Fruit fly (Drosophila melanogaster) whole organism, embryonic: ENCODE data around the gene zf30C.

Experiments used
- BEAF-32 ChIP-seq: fragments of 200-800 bp; sonication (Bioruptor generic); optimal IDR thresholded peaks from 3 replicates; lab custom pipeline; 2017; ENCODE audit warnings: missing biosample characterization, missing genetic modification characterization, mild to moderate bottlenecking, moderate library complexity, missing genetic modification reagents
- Bteb2 ChIP-seq: fragments of 200-800 bp; sonication (Bioruptor generic); optimal IDR thresholded peaks from 2 replicates; lab custom pipeline; 2016; ENCODE audit warnings: missing biosample characterization, missing genetic modification characterization
- CG10321 ChIP-seq: fragments of 200-800 bp; sonication (Bioruptor generic); IDR thresholded peaks from 2 replicates; pipeline ENCODE4 v1.3.6; 2022; ENCODE audit warnings: missing biosample characterization, missing genetic modification characterization
- CG12391 ChIP-seq: fragments of 200-800 bp; sonication (Bioruptor generic); optimal IDR thresholded peaks from 3 replicates; lab custom pipeline; 2018; ENCODE audit warnings: missing biosample characterization, mild to moderate bottlenecking, missing genetic modification characterization, moderate library complexity
- CG12769 ChIP-seq: fragments of 200-800 bp; sonication (Bioruptor generic); optimal IDR thresholded peaks from 2 replicates; lab custom pipeline; 2019; ENCODE audit warnings: missing biosample characterization, mild to moderate bottlenecking, missing genetic modification characterization, moderate library complexity
- CG14965 ChIP-seq: fragments of 200-800 bp; sonication (Bioruptor generic); optimal IDR thresholded peaks from 2 replicates; lab custom pipeline; 2016; ENCODE audit warnings: missing biosample characterization, missing genetic modification characterization, borderline replicate concordance
- CG1529 ChIP-seq: fragments of 200-800 bp; sonication (Bioruptor generic); optimal IDR thresholded peaks from 3 replicates; lab custom pipeline; 2018; ENCODE audit warnings: missing biosample characterization, missing genetic modification characterization
- CG1603 ChIP-seq: fragments of 200-800 bp; sonication (Bioruptor generic); optimal IDR thresholded peaks from 2 replicates; lab custom pipeline; 2019; ENCODE audit warnings: missing biosample characterization, mild to moderate bottlenecking, missing genetic modification characterization, moderate library complexity
- CG30020 ChIP-seq: fragments of 200-800 bp; optimal IDR thresholded peaks from 2 replicates; lab custom pipeline; 2019; ENCODE audit warnings: missing biosample characterization, mild to moderate bottlenecking, missing genetic modification characterization, moderate library complexity
- CG30403 ChIP-seq: fragments of 200-800 bp; sonication (Bioruptor generic); optimal IDR thresholded peaks from 3 replicates; lab custom pipeline; 2016; ENCODE audit warnings: missing biosample characterization, missing genetic modification characterization
- CG4328 ChIP-seq: fragments of 200-800 bp; sonication (Bioruptor generic); optimal IDR thresholded peaks from 3 replicates; lab custom pipeline; 2017; ENCODE audit warnings: missing biosample characterization, missing genetic modification reagents, missing genetic modification characterization
- CG4617 ChIP-seq: fragments of 200-800 bp; sonication (Bioruptor generic); optimal IDR thresholded peaks from 3 replicates; lab custom pipeline; 2016; ENCODE audit warnings: missing biosample characterization, missing genetic modification characterization, borderline replicate concordance
- CG4820 ChIP-seq: fragments of 200-800 bp; sonication (Bioruptor generic); optimal IDR thresholded peaks from 3 replicates; lab custom pipeline; 2016; ENCODE audit warnings: missing biosample characterization, missing genetic modification characterization
- CG6683 ChIP-seq: fragments of 200-800 bp; sonication (Bioruptor generic); optimal IDR thresholded peaks from 2 replicates; lab custom pipeline; 2017; ENCODE audit warnings: missing biosample characterization, mild to moderate bottlenecking, missing genetic modification characterization, missing genetic modification reagents
- CG6791 ChIP-seq: fragments of 200-800 bp; sonication (Bioruptor generic); IDR thresholded peaks from 3 replicates; pipeline ENCODE4 v1.3.6; 2022; ENCODE audit warnings: missing biosample characterization, missing genetic modification characterization; ENCODE audit not compliant: partially characterized antibody
- CG7987 ChIP-seq: fragments of 200-800 bp; sonication (Bioruptor generic); optimal IDR thresholded peaks from 2 replicates; lab custom pipeline; 2018; ENCODE audit warnings: missing biosample characterization, mild to moderate bottlenecking, missing genetic modification characterization, moderate library complexity
- CG8281 ChIP-seq: fragments of 200-800 bp; sonication (Bioruptor generic); optimal IDR thresholded peaks from 2 replicates; lab custom pipeline; 2018; ENCODE audit warnings: missing biosample characterization, mild to moderate bottlenecking, missing genetic modification characterization, moderate library complexity
- CG9727 ChIP-seq: fragments of 200-800 bp; sonication (Bioruptor generic); optimal IDR thresholded peaks from 3 replicates; lab custom pipeline; 2017; ENCODE audit warnings: missing biosample characterization, mild to moderate bottlenecking, missing genetic modification characterization
- CG9876 ChIP-seq: fragments of 200-800 bp; sonication (Bioruptor generic); optimal IDR thresholded peaks from 2 replicates; lab custom pipeline; 2016; ENCODE audit warnings: missing biosample characterization, missing genetic modification characterization
- CHES-1-like ChIP-seq: fragments of 200-800 bp; sonication (Bioruptor generic); optimal IDR thresholded peaks from 2 replicates; lab custom pipeline; 2016; ENCODE audit warnings: missing biosample characterization, missing genetic modification characterization
- Dll ChIP-seq: fragments of 200-800 bp; sonication (Bioruptor generic); IDR thresholded peaks from 4 replicates; pipeline ENCODE4 v1.3.6; 2022; ENCODE audit warnings: missing biosample characterization, missing genetic modification characterization; ENCODE audit not compliant: partially characterized antibody
- Ets65A ChIP-seq: fragments of 200-800 bp; sonication (Bioruptor generic); peaks from one replicate; lab custom pipeline; 2016; ENCODE audit warnings: missing biosample characterization, missing genetic modification characterization
- H15 ChIP-seq: fragments of 200-800 bp; sonication (Bioruptor generic); IDR thresholded peaks from 3 replicates; pipeline ENCODE4 v1.3.6; 2022; ENCODE audit warnings: missing biosample characterization, missing genetic modification characterization
- Kr ChIP-seq: fragments of 200-800 bp; sonication (Bioruptor generic); optimal IDR thresholded peaks from 2 replicates; lab custom pipeline; 2017; ENCODE audit warnings: missing biosample characterization, mild to moderate bottlenecking, missing genetic modification characterization
- Lim3 ChIP-seq: fragments of 200-800 bp; sonication (Bioruptor generic); IDR thresholded peaks from 2 replicates; pipeline ENCODE4 v1.3.6; 2022; ENCODE audit warnings: missing biosample characterization, missing genetic modification characterization
- Med ChIP-seq: fragments of 200-800 bp; sonication (Bioruptor generic); peaks from one replicate; lab custom pipeline; 2016; ENCODE audit warnings: missing biosample characterization, missing genetic modification characterization, mild to moderate bottlenecking, inconsistent platforms, moderate library complexity
- Neu2 ChIP-seq: fragments of 200-800 bp; sonication (Bioruptor generic); optimal IDR thresholded peaks from 3 replicates; lab custom pipeline; 2016; ENCODE audit warnings: missing biosample characterization, missing genetic modification characterization, borderline replicate concordance
- NfI ChIP-seq: fragments of 200-800 bp; sonication (Bioruptor generic); optimal IDR thresholded peaks from 3 replicates; lab custom pipeline; 2018; ENCODE audit warnings: missing biosample characterization, mild to moderate bottlenecking, missing genetic modification characterization, moderate library complexity
- Opbp ChIP-seq: fragments of 200-800 bp; sonication (Bioruptor generic); IDR thresholded peaks from 3 replicates; pipeline ENCODE4 v1.3.6; 2022; ENCODE audit warnings: missing biosample characterization, missing genetic modification characterization; ENCODE audit not compliant: partially characterized antibody
- Spps ChIP-seq: fragments of 200-800 bp; sonication (Bioruptor generic); optimal IDR thresholded peaks from 2 replicates; lab custom pipeline; 2018; ENCODE audit warnings: missing biosample characterization, mild to moderate bottlenecking, missing genetic modification characterization
- Sry-δ ChIP-seq: fragments of 200-800 bp; sonication (Bioruptor generic); optimal IDR thresholded peaks from 2 replicates; lab custom pipeline; 2016; ENCODE audit warnings: missing biosample characterization, missing genetic modification characterization
- Usf ChIP-seq: fragments of 200-800 bp; sonication (Bioruptor generic); optimal IDR thresholded peaks from 2 replicates; lab custom pipeline; 2017; ENCODE audit warnings: missing genotype, missing biosample characterization, missing genetic modification characterization
- dysf ChIP-seq: fragments of 200-800 bp; sonication (Bioruptor generic); IDR thresholded peaks from 3 replicates; pipeline ENCODE4 v1.3.6; 2022; ENCODE audit warnings: missing biosample characterization, missing genetic modification characterization
- ems ChIP-seq: fragments of 200-800 bp; sonication (Bioruptor generic); optimal IDR thresholded peaks from 3 replicates; lab custom pipeline; 2016; ENCODE audit warnings: missing biosample characterization, missing genetic modification characterization
- gfzf ChIP-seq: fragments of 200-800 bp; sonication (Bioruptor generic); optimal IDR thresholded peaks from 2 replicates; lab custom pipeline; 2016; ENCODE audit warnings: missing biosample characterization, mild to moderate bottlenecking, missing genetic modification characterization, moderate library complexity
- lov ChIP-seq, 2 experiments: fragments of 200-800 bp in 1 of 2; fragments of >200 bp in 1 of 2; sonication (Bioruptor generic) in 1 of 2; IDR thresholded peaks in 1 of 2; optimal IDR thresholded peaks in 1 of 2; 2 replicates in 1 of 2; 3 replicates in 1 of 2; pipeline versions ENCODE4 v1.3.6 to Lab custom; 2017 to 2022; ENCODE audit warnings: missing biosample characterization in 1 of 2, missing genetic modification characterization in 1 of 2
- mirr ChIP-seq: fragments of 200-800 bp; sonication (Bioruptor generic); optimal IDR thresholded peaks from 3 replicates; lab custom pipeline; 2018; ENCODE audit warnings: missing biosample characterization, mild to moderate bottlenecking, missing genetic modification characterization
- nerfin-1 ChIP-seq: fragments of 200-800 bp; sonication (Bioruptor generic); optimal IDR thresholded peaks from 3 replicates; lab custom pipeline; 2019; ENCODE audit warnings: missing biosample characterization, mild to moderate bottlenecking, missing genetic modification characterization, moderate library complexity
- pho ChIP-seq: fragments of 200-800 bp; sonication (Bioruptor generic); optimal IDR thresholded peaks from 2 replicates; lab custom pipeline; 2016; ENCODE audit warnings: missing biosample characterization, missing genetic modification characterization
- pnt ChIP-seq: fragments of 200-800 bp; sonication (Bioruptor generic); optimal IDR thresholded peaks from 3 replicates; lab custom pipeline; 2016; ENCODE audit warnings: missing biosample characterization, missing genetic modification characterization
- row ChIP-seq: fragments of 200-800 bp; sonication (Bioruptor generic); IDR thresholded peaks from 3 replicates; pipeline ENCODE4 v1.3.6; 2022; ENCODE audit warnings: missing biosample characterization, missing genetic modification characterization
- sna ChIP-seq: fragments of 200-800 bp; sonication (Bioruptor generic); IDR thresholded peaks from 2 replicates; pipeline ENCODE4 v1.3.6; 2022; ENCODE audit warnings: missing biosample characterization, missing genetic modification characterization; ENCODE audit not compliant: partially characterized antibody
- sob ChIP-seq: fragments of 200-800 bp; sonication (Bioruptor generic); IDR thresholded peaks from 2 replicates; pipeline ENCODE4 v1.3.6; 2022; ENCODE audit warnings: missing biosample characterization, missing genetic modification characterization
- unc-4 ChIP-seq: fragments of 200-800 bp; sonication (Bioruptor generic); IDR thresholded peaks from 2 replicates; pipeline ENCODE4 v1.3.6; 2022; ENCODE audit warnings: missing biosample characterization, missing genetic modification characterization; ENCODE audit not compliant: partially characterized antibody
- vfl ChIP-seq: fragments of 200-800 bp; sonication (Bioruptor generic); optimal IDR thresholded peaks from 2 replicates; lab custom pipeline; 2016; ENCODE audit warnings: missing biosample characterization, missing genetic modification characterization
- wor ChIP-seq: fragments of 200-800 bp; sonication (Bioruptor generic); IDR thresholded peaks from 2 replicates; pipeline ENCODE4 v1.3.6; 2022; ENCODE audit warnings: missing biosample characterization, missing genetic modification characterization

The zf30C gene

DNA sequence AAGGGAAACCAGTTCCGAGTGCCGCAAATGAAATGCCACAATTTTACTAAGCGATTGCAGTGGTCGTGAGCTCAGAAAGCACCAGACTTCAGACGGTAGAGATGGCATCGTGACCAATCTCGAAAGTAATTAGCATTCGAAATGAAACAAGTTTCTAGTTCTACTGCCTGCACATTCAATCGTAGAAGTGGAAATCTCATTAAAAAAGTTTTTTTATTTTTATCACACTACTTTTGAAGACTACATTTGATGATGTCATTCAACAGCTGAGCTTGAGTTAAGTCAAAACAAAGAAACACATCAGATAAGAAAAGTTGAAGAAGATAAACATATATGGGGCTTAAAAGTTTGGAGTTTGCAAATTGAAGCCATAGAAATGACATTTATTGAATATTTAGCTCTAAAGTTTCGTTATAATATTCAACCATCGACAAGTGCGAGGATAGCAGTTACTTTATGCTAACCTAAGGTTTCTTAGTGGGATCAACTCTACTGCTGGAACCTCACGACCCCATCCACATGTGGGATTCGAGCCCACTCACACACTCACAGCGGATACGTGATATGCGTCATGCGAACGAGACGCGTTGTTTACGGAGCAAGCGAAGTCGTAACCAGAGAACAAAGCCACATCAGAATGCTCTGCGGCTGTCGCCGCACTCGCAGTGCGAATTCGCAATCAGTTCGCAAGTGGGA is 22.0 kb upstream of the zf30C start, which contains the start of gene CG13117:
Gene CG13117, plus strand, starts transcription at position 646 of the 696 bp plus-strand sequence.
- no peak for TF ChIP-seq Lim3 (GFP tag; lab: Robert Waterston, UW)
- TF ChIP-seq Kr (GFP tag; lab: Kevin White, UChicago): no peak
- 0 out of 2 replicates have a peak, but pooled peaks have one; percentile 16 for TF ChIP-seq CG10321
- TF ChIP-seq unc-4 (GFP tag; lab: Robert Waterston, UW): 0 out of 2 replicates have a peak, but pooled peaks have one; percentile 18
- TF ChIP-seq BEAF-32 (GFP tag; lab: Kevin White, UChicago): peak; percentile 32
- no peak for TF ChIP-seq Bteb2 (GFP tag; lab: Kevin White, UChicago)
- peak; percentile 40; the same call in 2 of the 3 replicates for TF ChIP-seq row
- no peak for TF ChIP-seq CG9876 (GFP tag; lab: Kevin White, UChicago)
- TF ChIP-seq Spps: no peak
- no peak for TF ChIP-seq CG4820
- TF ChIP-seq sna (GFP tag; lab: Robert Waterston, UW): 0 out of 2 replicates have a peak, but pooled peaks have one; percentile 1
- TF ChIP-seq CG1603 (tag; lab: Kevin White, UChicago): no peak
- no peak for TF ChIP-seq CG30403
- TF ChIP-seq CG8281 (tag; lab: Kevin White, UChicago): no peak
- no peak for TF ChIP-seq mirr (GFP tag; lab: Kevin White, UChicago)
- TF ChIP-seq Dll (GFP tag; lab: Robert Waterston, UW): peak; percentile 37; the same call in 2 of the 4 replicates
- no peak for TF ChIP-seq ems
- TF ChIP-seq Neu2 (GFP tag; lab: Kevin White, UChicago): no peak
- no peak for TF ChIP-seq CG7987 (GFP tag; lab: Kevin White, UChicago)
- no peak for TF ChIP-seq pho (GFP tag; lab: Kevin White, UChicago)
- TF ChIP-seq Sry-δ (GFP tag; lab: Kevin White, UChicago): peak; percentile 7
- TF ChIP-seq CG6791 (GFP tag; lab: Robert Waterston, UW): no peak
- TF ChIP-seq dysf (GFP tag; lab: Robert Waterston, UW): 0 out of 3 replicates have a peak, but pooled peaks have one; percentile 16
- no peak for TF ChIP-seq CHES-1-like (GFP tag; lab: Kevin White, UChicago)
- TF ChIP-seq CG12391 (tag; lab: Kevin White, UChicago): no peak
- TF ChIP-seq, all 482 proteins: peak for 8

- peak; percentile 70 for TF ChIP-seq Ets65A (GFP tag; lab: Kevin White, UChicago)
- TF ChIP-seq Med (GFP tag; lab: Kevin White, UChicago): peak; percentile 45
- TF ChIP-seq gfzf (GFP tag; lab: Kevin White, UChicago): no peak
- peak; percentile 21; the same call in 1 of the 3 replicates for TF ChIP-seq H15
- TF ChIP-seq, all 482 proteins: peak for 3
Observed at dm6 chr2L:9737360-9737759, 20.8 kb upstream of the zf30C start.

DNA sequence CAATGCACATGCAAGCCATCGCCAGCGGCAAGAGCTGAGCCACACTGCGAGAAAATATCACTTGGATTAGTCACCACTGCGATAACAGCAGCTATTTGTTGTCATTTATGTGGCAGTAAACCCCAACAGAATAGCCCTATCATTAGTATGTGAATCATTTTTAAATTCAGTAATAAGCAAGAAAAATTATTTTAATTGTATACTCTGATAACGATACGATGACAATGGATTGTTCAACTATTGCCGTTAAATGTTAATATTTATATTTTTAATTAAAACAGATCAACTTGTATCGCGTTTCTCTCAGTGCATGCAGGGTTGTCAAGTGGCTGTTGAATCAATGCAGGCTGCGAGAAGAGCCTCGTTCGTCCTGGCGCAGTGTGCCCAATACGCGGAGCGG is 20.3 kb upstream of the zf30C start:
- TF ChIP-seq CG9727 (GFP tag; lab: Kevin White, UChicago): peak; percentile 14
- no peak for TF ChIP-seq CG1529
- TF ChIP-seq CG4328 (GFP tag; lab: Kevin White, UChicago): no peak
- no peak for TF ChIP-seq pnt
- TF ChIP-seq Opbp (GFP tag; lab: Robert Waterston, UW): no peak
- TF ChIP-seq nerfin-1: no peak
- no peak for TF ChIP-seq NfI (GFP tag; lab: Kevin White, UChicago)
- no peak for TF ChIP-seq Usf (GFP tag; lab: Kevin White, UChicago)
- TF ChIP-seq sob (GFP tag; lab: Robert Waterston, UW): no peak
- TF ChIP-seq CG14965: no peak
- no peak for TF ChIP-seq CG6683 (GFP tag; lab: Kevin White, UChicago)
- TF ChIP-seq CG30020 (tag; lab: Kevin White, UChicago): no peak
- no peak for TF ChIP-seq lov (optimal IDR thresholded peaks at IDR 0.05; lab: Kevin White, UChicago)
- TF ChIP-seq lov (GFP tag; IDR thresholded peaks at IDR 0.05; lab: Robert Waterston, UW): no peak
- no peak for TF ChIP-seq wor
- TF ChIP-seq CG1603 (tag; lab: Kevin White, UChicago): peak; percentile 23
- TF ChIP-seq vfl (GFP tag; lab: Kevin White, UChicago): no peak
- no peak for TF ChIP-seq CG12769 (tag; lab: Kevin White, UChicago)
- TF ChIP-seq BEAF-32 (GFP tag; lab: Kevin White, UChicago): no peak
- no peak for TF ChIP-seq CG4617 (GFP tag; lab: Kevin White, UChicago)
- peak; percentile 11 for TF ChIP-seq CG4820
